Worm (Caenorhabditis elegans): Measurements from ENCODE around the gene cul-5.

- TF ChIP-seq him-1 (tag; optimal IDR thresholded peaks at IDR 0.05) (no peak), W03F9.2 (tag; optimal IDR thresholded peaks at IDR 0.05) (no peak), dao-5 (tag; optimal IDR thresholded peaks at IDR 0.05) (no peak)
These were observed 37.4 kb downstream of the cul-5 start, which contains the start of gene ZK856.14 for ce11 chrV:10216724-10217123.

All from whole organism, L4/young adult.